Worm (Caenorhabditis elegans) whole organism, L3 larva: ENCODE data around the gene aagr-4.

ENCODE experiments used
- ZK546.5 ChIP-seq: sonication (generic microtip); optimal IDR thresholded peaks from 2 replicates; lab custom pipeline; 2017; ENCODE audit warnings: missing biosample characterization, missing genetic modification characterization
- mdl-1 ChIP-seq: fragments of 150-350 bp; optimal IDR thresholded peaks from 2 replicates; lab custom pipeline; 2014; ENCODE audit warnings: missing biosample characterization, missing genetic modification characterization

ce11 chrX:433747-434146 is 26.7 kb upstream of the aagr-4 start, which contains the start of gene dve-1:
- TF ChIP-seq ZK546.5 (tag; lab: Kevin White, UChicago) (no peak), mdl-1 (tag; lab: Kevin White, UChicago) (no peak)
